Worm (Caenorhabditis elegans): ENCODE measurements around the gene cdh-7.

The cdh-7 gene

ce11 chrII:14816086-14816485, 26.9 kb upstream of the cdh-7 start (continued):
- TF ChIP-seq cebp-1 (GFP tag; IDR thresholded peaks at IDR 0.05), result no peak
- peak; percentile 2 for TF ChIP-seq cebp-1 (tag; optimal IDR thresholded peaks at IDR 0.05)
- no peak for TF ChIP-seq rec-8 (tag; optimal IDR thresholded peaks at IDR 0.05)
- peak; percentile 25 for TF ChIP-seq lin-54 (GFP tag; optimal IDR thresholded peaks at IDR 0.05)
- no peak for TF ChIP-seq F57C9.4 (tag; optimal IDR thresholded peaks at IDR 0.05)
- TF ChIP-seq F33H1.4 (GFP tag; IDR thresholded peaks at IDR 0.05), result peak; percentile 36
- TF ChIP-seq pbrm-1 (GFP tag; IDR thresholded peaks at IDR 0.05), result peak; percentile 27; the same call in 1 of the 2 replicates
- TF ChIP-seq nfya-1 (tag; optimal IDR thresholded peaks at IDR 0.05; ENCODE audit: borderline replicate concordance, insufficient read depth), result no peak
- peak; percentile 46; the same call in 1 of the 2 replicates for TF ChIP-seq rcor-1 (GFP tag; IDR thresholded peaks at IDR 0.05)
- TF ChIP-seq efl-1 (GFP tag; optimal IDR thresholded peaks at IDR 0.05), result no peak
- peak; percentile 28 for TF ChIP-seq him-1 (tag; optimal IDR thresholded peaks at IDR 0.05)
- 0 out of 2 replicates have a peak, but pooled peaks have one; percentile 7 for TF ChIP-seq cebp-2 (GFP tag; IDR thresholded peaks at IDR 0.05)
- TF ChIP-seq tbp1 (GFP tag; optimal IDR thresholded peaks at IDR 0.05), result peak; percentile 27
- TF ChIP-seq attf-6 (GFP tag; IDR thresholded peaks at IDR 0.05), result 0 out of 2 replicates have a peak, but pooled peaks have one; percentile 35
- peak; percentile 65 for TF ChIP-seq hsf-1 (GFP tag; IDR thresholded peaks at IDR 0.05)

ce11 chrII:14818376-14818775, 24.7 kb upstream of the cdh-7 start, which contains the start of gene nhr-61:
Gene nhr-61 (minus strand): TSS chrII:14818543.
- TF ChIP-seq ceh-91 (GFP tag; IDR thresholded peaks at IDR 0.05) (no peak), madf-6 (GFP tag; IDR thresholded peaks at IDR 0.05) (no peak), xnd-1 (tag; optimal IDR thresholded peaks at IDR 0.05) (no peak), Y56A3A.18 (GFP tag; IDR thresholded peaks at IDR 0.05) (no peak), F37B4.10 (GFP tag; IDR thresholded peaks at IDR 0.05) (no peak), egl-18 (GFP tag; IDR thresholded peaks at IDR 0.05) (no peak), D2030.7 (GFP tag; IDR thresholded peaks at IDR 0.05) (no peak), F23B12.7 (tag; optimal IDR thresholded peaks at IDR 0.05; ENCODE audit: insufficient read depth) (no peak), Y53F4B.3 (GFP tag; IDR thresholded peaks at IDR 0.05) (no peak), athp-1 (tag; optimal IDR thresholded peaks at IDR 0.05) (no peak), sdz-38 (tag; optimal IDR thresholded peaks at IDR 0.05) (no peak), lin-26 (GFP tag; IDR thresholded peaks at IDR 0.05) (no peak), F57A8.1 (GFP tag; optimal IDR thresholded peaks at IDR 0.05) (no peak), let-607 (tag; optimal IDR thresholded peaks at IDR 0.05) (no peak), rpc-1 (optimal IDR thresholded peaks at IDR 0.05) (no peak), rpc-1 (tag; optimal IDR thresholded peaks at IDR 0.05) (no peak), hmg-1.2 (GFP tag; IDR thresholded peaks at IDR 0.05) (no peak), lin-54 (GFP tag; optimal IDR thresholded peaks at IDR 0.05) (no peak), die-1 (tag; optimal IDR thresholded peaks at IDR 0.05) (no peak), akir-1 (GFP tag; optimal IDR thresholded peaks at IDR 0.05) (no peak)

ce11 chrII:14819258-14819985, 23.6 kb upstream of the cdh-7 start:
- no peak for TF ChIP-seq B0261.1 (tag; optimal IDR thresholded peaks at IDR 0.05)
- peak; percentile 25; the same call in 1 of the 2 replicates for TF ChIP-seq hmg-1.2 (GFP tag; IDR thresholded peaks at IDR 0.05)
- peak; percentile 32 for TF ChIP-seq nhr-80 (tag; optimal IDR thresholded peaks at IDR 0.05)
